Worm (Caenorhabditis elegans): ENCODE results near the gene F23F1.4.

ce11 chrII:69354-69753 is 41.1 kb upstream of the F23F1.4 start, which contains the start of gene egl-26:
- no peak for TF ChIP-seq unc-62 (GFP tag; optimal IDR thresholded peaks at IDR 0.05)
- TF ChIP-seq pha-4 (tag; optimal IDR thresholded peaks at IDR 0.05), result no peak
- TF ChIP-seq unc-39 (tag; optimal IDR thresholded peaks at IDR 0.05), result no peak
- TF ChIP-seq elt-1 (tag; optimal IDR thresholded peaks at IDR 0.05; ENCODE audit: borderline replicate concordance, insufficient read depth), result no peak
- no peak for TF ChIP-seq ztf-11 (tag; optimal IDR thresholded peaks at IDR 0.05)
- no peak for TF ChIP-seq nhr-237 (tag; optimal IDR thresholded peaks at IDR 0.05)
- no peak for TF ChIP-seq blmp-1 (tag; optimal IDR thresholded peaks at IDR 0.05)
- TF ChIP-seq sptf-1 (tag; optimal IDR thresholded peaks at IDR 0.05), result no peak
